Worm (Caenorhabditis elegans) whole organism, mixed stage, embryonic: ENCODE data around the gene F56F11.4.

Experiments used
- nhr-76 ChIP-seq: sonication (generic microtip); optimal IDR thresholded peaks from 2 replicates; lab custom pipeline; 2017; ENCODE audit warnings: missing biosample characterization, missing genetic modification characterization
- ztf-11 ChIP-seq: fragments of 150-350 bp; optimal IDR thresholded peaks from 2 replicates; lab custom pipeline; 2014; ENCODE audit warnings: missing biosample characterization, missing genetic modification characterization

DNA sequence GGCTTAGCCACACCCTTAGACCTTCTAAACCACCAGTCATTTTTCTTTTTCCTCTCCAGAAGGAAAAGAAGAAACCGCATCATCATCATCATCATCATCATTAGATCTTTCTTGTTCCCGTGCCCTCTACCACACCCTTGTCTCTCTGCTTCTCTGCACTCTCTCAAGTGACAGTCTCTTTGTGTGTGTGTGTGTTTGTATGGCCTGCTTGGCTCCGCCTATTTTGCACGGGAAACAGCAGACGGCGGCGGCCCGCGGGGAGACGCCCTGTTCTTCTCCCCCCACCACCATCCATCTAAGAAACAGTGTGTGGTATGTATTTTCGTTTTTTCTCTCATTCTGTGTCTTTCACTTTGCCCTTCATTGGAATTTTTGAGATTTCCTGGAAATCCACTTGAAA lies 15.8 kb downstream of the F56F11.4 start:
- no peak for TF ChIP-seq ztf-11 (tag; lab: Kevin White, UChicago)
- no peak for TF ChIP-seq nhr-76 (tag; lab: Kevin White, UChicago)
